Fruit fly (Drosophila melanogaster): ENCODE data around the gene miple1.

DNA sequence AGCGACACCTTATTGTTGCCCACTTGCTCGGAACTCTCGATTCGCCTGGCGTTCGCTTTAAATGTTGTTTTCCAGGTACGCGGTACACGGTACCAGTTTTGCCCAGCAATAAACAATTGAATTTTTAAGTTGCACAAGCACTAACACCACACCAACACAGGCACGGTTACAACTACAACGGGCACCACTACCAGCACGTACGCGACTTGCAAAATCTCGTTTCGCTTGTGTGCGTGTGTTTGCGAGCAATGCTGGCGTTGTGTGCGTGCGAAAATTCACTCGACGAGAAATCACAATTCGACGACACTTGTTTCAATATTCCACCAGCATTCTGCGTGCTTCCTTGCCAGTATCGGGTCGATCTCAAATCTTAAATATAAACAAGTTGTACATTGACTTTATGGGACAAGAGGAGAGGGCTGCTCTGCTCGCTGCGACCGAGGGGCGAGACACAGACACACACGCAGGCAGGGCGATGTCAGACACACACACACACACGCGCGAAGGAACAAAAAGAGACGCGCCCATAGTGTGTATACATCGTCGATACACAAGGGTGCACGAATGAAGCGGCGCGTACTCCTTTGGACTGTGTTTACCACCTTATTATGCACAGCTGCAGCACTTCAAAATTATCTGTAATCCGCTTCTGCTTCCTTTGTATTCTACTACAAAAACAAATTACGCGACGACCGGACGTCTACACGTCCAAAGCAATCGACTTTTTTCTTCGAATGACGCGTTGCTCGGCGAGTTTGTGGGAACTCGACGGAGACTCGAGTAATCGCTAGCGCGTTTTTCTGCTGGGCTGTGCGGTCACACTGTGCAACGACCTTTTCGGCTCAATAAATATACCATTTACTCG is 52.3 kb downstream of the miple1 start, which contains the start of gene fwd:
- TF ChIP-seq pan (optimal IDR thresholded peaks at IDR 0.05) (no peak), psq (GFP tag; optimal IDR thresholded peaks at IDR 0.05) (no peak), rgr (GFP tag; optimal IDR thresholded peaks at IDR 0.05) (peak; percentile 22), Abd-B (GFP tag; optimal IDR thresholded peaks at IDR 0.05) (peak; percentile 78), fru (GFP tag; optimal IDR thresholded peaks at IDR 0.05) (peak; percentile 11), woc (GFP tag; optimal IDR thresholded peaks at IDR 0.05) (no peak), sv (GFP tag; optimal IDR thresholded peaks at IDR 0.05) (no peak)

Data from whole organism, wandering third instar larva.